Fruit fly (Drosophila melanogaster) whole organism, adult: ENCODE results near the gene CG6294.

Experiments
- CG1620 ChIP-seq: fragments of 200-800 bp; sonication (Bioruptor generic); optimal IDR thresholded peaks from 2 replicates; lab custom pipeline; 2016; ENCODE audit warnings: missing biosample characterization, missing genetic modification characterization
- CG7045 ChIP-seq: fragments of 200-800 bp; sonication (Bioruptor generic); optimal IDR thresholded peaks from 2 replicates; lab custom pipeline; 2017; ENCODE audit warnings: missing biosample characterization, mild to moderate bottlenecking, missing genetic modification characterization
- Mnt ChIP-seq: fragments of 200-800 bp; sonication (Bioruptor generic); optimal IDR thresholded peaks from 2 replicates; lab custom pipeline; 2016; ENCODE audit warnings: missing biosample characterization, mild to moderate bottlenecking, missing genetic modification characterization
- cic ChIP-seq: fragments of 200-800 bp; sonication (Bioruptor generic); optimal IDR thresholded peaks from 2 replicates; lab custom pipeline; 2017; ENCODE audit warnings: missing biosample characterization, mild to moderate bottlenecking, missing genetic modification characterization, moderate library complexity
- kay ChIP-seq: fragments of 200-800 bp; sonication (Bioruptor generic); peaks from one replicate; lab custom pipeline; 2016; ENCODE audit warnings: missing biosample characterization, missing genetic modification characterization, borderline replicate concordance
- tj ChIP-seq: fragments of 200-800 bp; sonication (Bioruptor generic); optimal IDR thresholded peaks from 3 replicates; lab custom pipeline; 2017; ENCODE audit warnings: missing biosample characterization, mild to moderate bottlenecking, missing genetic modification characterization, moderate library complexity

DNA sequence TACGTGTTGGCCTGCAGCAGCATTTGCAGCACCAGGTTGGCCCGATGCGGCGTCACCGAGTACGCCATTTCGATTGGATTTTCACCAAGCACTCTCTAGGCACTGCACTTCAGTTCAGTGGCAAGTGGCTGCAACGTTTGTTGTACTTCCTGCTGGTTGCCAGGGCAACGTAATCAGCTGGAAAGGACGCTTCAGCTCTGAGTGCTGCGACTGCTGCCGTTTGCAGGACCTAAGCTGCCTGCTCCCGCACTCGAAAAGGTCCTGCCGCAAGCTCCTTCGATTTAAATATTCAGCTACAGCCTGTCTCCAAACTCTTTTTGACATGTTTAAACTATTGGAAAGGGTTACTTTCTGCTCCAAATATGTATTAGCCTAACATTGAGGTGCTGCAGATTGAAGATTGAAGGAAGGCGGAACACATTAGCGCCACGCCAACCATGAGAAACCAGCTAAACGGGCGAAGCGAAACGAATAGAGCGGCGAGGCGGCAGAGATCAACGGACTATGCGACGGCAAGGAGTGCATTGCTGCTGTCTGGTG lies 5.0 kb downstream of the CG6294 start, which contains the start of the genes CG15642 and CG15641:
- TF ChIP-seq tj (no peak), CG1620 (GFP tag; lab: Kevin White, UChicago) (no peak), CG7045 (GFP tag; lab: Kevin White, UChicago) (no peak), kay (no peak), Mnt (GFP tag; lab: Kevin White, UChicago) (no peak), cic (GFP tag; lab: Kevin White, UChicago) (no peak)
